Worm (Caenorhabditis elegans) whole organism, L1 larva: ENCODE measurements around the gene mob-4.

Experiments
- C04F5.9 ChIP-seq: sonication (generic microtip); optimal IDR thresholded peaks from 2 replicates; lab custom pipeline; 2016; ENCODE audit warnings: missing genetic modification characterization, missing compliant biosample characterization
- F16B12.6 ChIP-seq: fragments of 150-350 bp; optimal IDR thresholded peaks from 2 replicates; lab custom pipeline; 2014; ENCODE audit warnings: missing biosample characterization, missing genetic modification characterization
- Y116A8C.19 ChIP-seq: sonication (generic microtip); optimal IDR thresholded peaks from 2 replicates; lab custom pipeline; 2016; ENCODE audit warnings: missing compliant biosample characterization, missing genetic modification characterization, borderline replicate concordance
- aha-1 ChIP-seq: fragments of 150-350 bp; optimal IDR thresholded peaks from 2 replicates; lab custom pipeline; 2014; ENCODE audit warnings: missing biosample characterization, missing genetic modification characterization
- blmp-1 ChIP-seq: fragments of 150-350 bp; optimal IDR thresholded peaks from 2 replicates; lab custom pipeline; 2014; ENCODE audit warnings: missing biosample characterization, missing genetic modification characterization
- ceh-63 ChIP-seq: fragments of 200-800 bp; sonication (Bioruptor generic); optimal IDR thresholded peaks from 2 replicates; lab custom pipeline; 2018; ENCODE audit warnings: mild to moderate bottlenecking, missing genetic modification characterization, missing compliant biosample characterization
- ces-1 ChIP-seq: fragments of 150-350 bp; optimal IDR thresholded peaks from 2 replicates; lab custom pipeline; 2014; ENCODE audit warnings: missing biosample characterization, missing genetic modification reagents, missing genetic modification characterization
- dpl-1 ChIP-seq, 3 experiments: fragments of 150-350 bp in 2 of 3; sonication (generic microtip) in 1 of 3; optimal IDR thresholded peaks; 2 replicates each; lab custom pipeline; 2014 to 2017; ENCODE audit warnings: missing biosample characterization in 3 of 3, missing genetic modification characterization in 3 of 3, missing genetic modification reagents in 3 of 3
- efl-1 ChIP-seq, 4 experiments: fragments of 150-350 bp; optimal IDR thresholded peaks in 3 of 4; peaks in 1 of 4; 1 replicate in 1 of 4; 2 replicates in 3 of 4; lab custom pipeline; 2014; ENCODE audit warnings: missing biosample characterization in 2 of 4, missing genetic modification characterization in 2 of 4, missing genetic modification reagents in 2 of 4
- egl-27 ChIP-seq, 2 experiments: fragments of 150-350 bp in 1 of 2; sonication (generic microtip); optimal IDR thresholded peaks; 3 replicates each; lab custom pipeline; 2017 to 2018; ENCODE audit warnings: missing biosample characterization in 2 of 2, missing genetic modification characterization in 2 of 2, missing genetic modification reagents in 2 of 2
- fkh-10 ChIP-seq: sonication (generic microtip); optimal IDR thresholded peaks from 2 replicates; lab custom pipeline; 2017; ENCODE audit warnings: missing biosample characterization, missing genetic modification reagents, missing genetic modification characterization
- fkh-4 ChIP-seq: sonication (generic microtip); optimal IDR thresholded peaks from 2 replicates; lab custom pipeline; 2016; ENCODE audit warnings: missing compliant biosample characterization, missing genetic modification characterization, borderline replicate concordance
- fkh-8 ChIP-seq: sonication (generic microtip); optimal IDR thresholded peaks from 2 replicates; lab custom pipeline; 2016; ENCODE audit warnings: mild to moderate bottlenecking, missing genetic modification characterization, missing compliant biosample characterization
- grh-1 ChIP-seq: fragments of 200-800 bp; sonication (Bioruptor generic); IDR thresholded peaks from 2 replicates; pipeline ENCODE4 v1.3.6; 2022; ENCODE audit warnings: missing genetic modification reagents, missing genetic modification characterization, missing compliant biosample characterization
- isw-1 ChIP-seq: fragments of 200-800 bp; sonication (Bioruptor generic); IDR thresholded peaks from 2 replicates; pipeline ENCODE4 v1.3.6; 2022; ENCODE audit warnings: missing genetic modification characterization, missing compliant biosample characterization
- lin-14 ChIP-seq: fragments of 200-800 bp; sonication (Bioruptor generic); optimal IDR thresholded peaks from 2 replicates; lab custom pipeline; 2018; ENCODE audit warnings: mild to moderate bottlenecking, missing genetic modification characterization, moderate library complexity, missing compliant biosample characterization
- lin-35 ChIP-seq, 2 experiments: fragments of 150-350 bp; optimal IDR thresholded peaks; 2 replicates each; lab custom pipeline; 2014; ENCODE audit warnings: missing biosample characterization in 2 of 2, missing genetic modification characterization in 2 of 2, missing genetic modification reagents in 2 of 2
- lin-39 ChIP-seq: fragments of 150-350 bp; optimal IDR thresholded peaks from 2 replicates; lab custom pipeline; 2014; ENCODE audit warnings: missing biosample characterization, missing genetic modification reagents, missing genetic modification characterization
- lir-3 ChIP-seq: sonication (generic microtip); optimal IDR thresholded peaks from 2 replicates; lab custom pipeline; 2016; ENCODE audit warnings: mild to moderate bottlenecking, missing genetic modification characterization, moderate library complexity, missing compliant biosample characterization; ENCODE audit not compliant: poor library complexity
- lsy-2 ChIP-seq, 2 experiments: fragments of 150-350 bp; optimal IDR thresholded peaks; 2 replicates each; lab custom pipeline; 2014; ENCODE audit warnings: missing biosample characterization in 2 of 2, missing genetic modification characterization in 2 of 2
- mab-9 ChIP-seq: fragments of 200-800 bp; sonication (Bioruptor generic); IDR thresholded peaks from 2 replicates; pipeline ENCODE4 v1.3.6; 2022; ENCODE audit warnings: missing genetic modification reagents, missing genetic modification characterization, missing compliant biosample characterization
- mep-1 ChIP-seq: fragments of 150-350 bp; optimal IDR thresholded peaks from 2 replicates; lab custom pipeline; 2014; ENCODE audit warnings: missing biosample characterization, missing genetic modification characterization
- nhr-12 ChIP-seq: sonication (generic microtip); optimal IDR thresholded peaks from 2 replicates; lab custom pipeline; 2017; ENCODE audit warnings: missing biosample characterization, missing genetic modification characterization
- nhr-20 ChIP-seq: sonication (generic microtip); optimal IDR thresholded peaks from 2 replicates; lab custom pipeline; 2016; ENCODE audit warnings: mild to moderate bottlenecking, missing genetic modification characterization, missing compliant biosample characterization
- nhr-237 ChIP-seq: fragments of 150-350 bp; optimal IDR thresholded peaks from 2 replicates; lab custom pipeline; 2014; ENCODE audit warnings: missing biosample characterization, missing genetic modification characterization
- nhr-28 ChIP-seq: fragments of 150-350 bp; optimal IDR thresholded peaks from 2 replicates; lab custom pipeline; 2014; ENCODE audit warnings: missing biosample characterization, missing genetic modification characterization
- nhr-47 ChIP-seq: sonication (generic microtip); optimal IDR thresholded peaks from 2 replicates; lab custom pipeline; 2016; ENCODE audit warnings: mild to moderate bottlenecking, missing genetic modification characterization, moderate library complexity, missing compliant biosample characterization
- nhr-71 ChIP-seq: sonication (generic microtip); optimal IDR thresholded peaks from 2 replicates; lab custom pipeline; 2016; ENCODE audit warnings: mild to moderate bottlenecking, missing genetic modification characterization, moderate library complexity, missing compliant biosample characterization
- nhr-85 ChIP-seq: sonication (generic microtip); peaks from one replicate; lab custom pipeline; 2016; ENCODE audit warnings: missing genetic modification characterization, inconsistent platforms, missing compliant biosample characterization
- nhr-90 ChIP-seq: sonication (generic microtip); optimal IDR thresholded peaks from 2 replicates; lab custom pipeline; 2016; ENCODE audit warnings: mild to moderate bottlenecking, missing genetic modification characterization, missing compliant biosample characterization; ENCODE audit not compliant: poor library complexity
- pax-3 ChIP-seq: fragments of 200-800 bp; sonication (Bioruptor generic); optimal IDR thresholded peaks from 2 replicates; lab custom pipeline; 2018; ENCODE audit warnings: mild to moderate bottlenecking, missing genetic modification characterization, moderate library complexity, missing compliant biosample characterization
- rnt-1 ChIP-seq: sonication (generic microtip); optimal IDR thresholded peaks from 2 replicates; lab custom pipeline; 2016; ENCODE audit warnings: mild to moderate bottlenecking, missing genetic modification characterization, moderate library complexity, missing compliant biosample characterization
- skn-1 ChIP-seq: fragments of 150-350 bp; optimal IDR thresholded peaks from 2 replicates; lab custom pipeline; 2014; ENCODE audit warnings: missing biosample characterization, missing genetic modification characterization
- snpc-4 ChIP-seq: fragments of 150-350 bp; optimal IDR thresholded peaks from 2 replicates; lab custom pipeline; 2014; ENCODE audit warnings: missing biosample characterization, missing genetic modification characterization
- snu-23 ChIP-seq: sonication (generic microtip); optimal IDR thresholded peaks from 2 replicates; lab custom pipeline; 2016; ENCODE audit warnings: missing genetic modification characterization, missing compliant biosample characterization
- sox-4 ChIP-seq: sonication (generic microtip); optimal IDR thresholded peaks from 2 replicates; lab custom pipeline; 2016; ENCODE audit warnings: missing genetic modification characterization, missing compliant biosample characterization
- sptf-1 ChIP-seq: fragments of 150-350 bp; optimal IDR thresholded peaks from 2 replicates; lab custom pipeline; 2014; ENCODE audit warnings: missing biosample characterization, missing genetic modification characterization
- tbx-2 ChIP-seq: sonication (generic microtip); optimal IDR thresholded peaks from 2 replicates; lab custom pipeline; 2016; ENCODE audit warnings: missing genetic modification characterization, missing compliant biosample characterization
- tlp-1 ChIP-seq: fragments of 150-350 bp; optimal IDR thresholded peaks from 2 replicates; lab custom pipeline; 2014; ENCODE audit warnings: missing biosample characterization, missing genetic modification characterization
- unc-130 ChIP-seq: fragments of 150-350 bp; optimal IDR thresholded peaks from 2 replicates; lab custom pipeline; 2017; ENCODE audit warnings: missing biosample characterization, missing genetic modification characterization, inconsistent platforms
- unc-86 ChIP-seq: sonication (generic microtip); optimal IDR thresholded peaks from 2 replicates; lab custom pipeline; 2016; ENCODE audit warnings: missing genetic modification characterization, missing compliant biosample characterization
- unc-98 ChIP-seq: fragments of 200-800 bp; sonication (Bioruptor generic); IDR thresholded peaks from 2 replicates; pipeline ENCODE4 v1.3.6; 2022; ENCODE audit warnings: missing genetic modification characterization, missing compliant biosample characterization
- xbp-1 ChIP-seq: sonication (generic microtip); optimal IDR thresholded peaks from 2 replicates; lab custom pipeline; 2016; ENCODE audit warnings: missing genetic modification characterization, missing compliant biosample characterization
- ztf-11 ChIP-seq, 2 experiments: sonication (generic microtip); optimal IDR thresholded peaks; 2 replicates each; lab custom pipeline; 2016 to 2017; ENCODE audit warnings: missing genetic modification characterization in 2 of 2, missing biosample characterization in 1 of 2, missing compliant biosample characterization in 1 of 2
- ztf-4 ChIP-seq: fragments of 150-350 bp; optimal IDR thresholded peaks from 2 replicates; lab custom pipeline; 2014; ENCODE audit warnings: missing biosample characterization, missing genetic modification characterization

The mob-4 gene

ce11 chrIII:8242809-8243208 lies 17.9 kb downstream of the mob-4 start, which contains the start of gene C02F5.12:
Gene C02F5.12, minus strand, starts transcription at chrIII:8243029.
- TF ChIP-seq nhr-90 (tag; lab: Kevin White, UChicago), result peak; percentile 15
- TF ChIP-seq ztf-11 (tag; optimal IDR thresholded peaks at IDR 0.05; lab: Kevin White, UChicago), result no peak
- TF ChIP-seq snu-23 (GFP tag; lab: Kevin White, UChicago), result peak; percentile 39
- peak; percentile 46 for TF ChIP-seq nhr-85 (tag; lab: Kevin White, UChicago)
- peak; percentile 63 for TF ChIP-seq mep-1
- TF ChIP-seq lsy-2 (tag; optimal IDR thresholded peaks at IDR 0.05; lab: Kevin White, UChicago), result peak; percentile 11 to 32
- TF ChIP-seq nhr-20 (tag; lab: Kevin White, UChicago), result peak; percentile 60
- no peak for TF ChIP-seq lin-39 (tag; lab: Kevin White, UChicago)
- no peak for TF ChIP-seq nhr-237 (tag; lab: Kevin White, UChicago)
- TF ChIP-seq blmp-1, result peak; percentile 64
- TF ChIP-seq lir-3 (tag; lab: Kevin White, UChicago), result no peak
- no peak for TF ChIP-seq unc-130
- peak in 1 of 2 experiments; percentile 3 for TF ChIP-seq efl-1 (optimal IDR thresholded peaks at IDR 0.05; lab: Kevin White, UChicago)
- TF ChIP-seq efl-1 (GFP tag; optimal IDR thresholded peaks at IDR 0.05 in 1 of 2; lab: Kevin White, UChicago), result no peak
- peak; percentile 11 for TF ChIP-seq rnt-1 (tag; lab: Kevin White, UChicago)
- TF ChIP-seq lin-35 (GFP tag; optimal IDR thresholded peaks at IDR 0.05; lab: Kevin White, UChicago), result peak in 1 of 2 experiments; percentile 21
- TF ChIP-seq C04F5.9 (tag; lab: Kevin White, UChicago), result no peak
- peak; percentile 51 for TF ChIP-seq nhr-71
- TF ChIP-seq aha-1 (tag; lab: Kevin White, UChicago), result no peak
- TF ChIP-seq lin-14, result peak; percentile 32

- TF ChIP-seq unc-130 (peak; percentile 29), xbp-1 (no peak), rnt-1 (tag; lab: Kevin White, UChicago) (no peak), fkh-4 (no peak), isw-1 (GFP tag; lab: Robert Waterston, UW) (no peak), lsy-2 (tag; optimal IDR thresholded peaks at IDR 0.05; lab: Kevin White, UChicago) (peak; percentile 22 to 64), tbx-2 (tag; lab: Kevin White, UChicago) (no peak), snu-23 (GFP tag; lab: Kevin White, UChicago) (peak; percentile 23), F16B12.6 (tag; lab: Kevin White, UChicago) (peak; percentile 85), grh-1 (GFP tag; lab: Robert Waterston, UW) (no peak), efl-1 (optimal IDR thresholded peaks at IDR 0.05; lab: Kevin White, UChicago) (peak; percentile 42 to 56), efl-1 (GFP tag; optimal IDR thresholded peaks at IDR 0.05 in 1 of 2; lab: Kevin White, UChicago) (peak; percentile 44 to 72), ceh-63 (GFP tag; lab: Kevin White, UChicago) (no peak), egl-27 (tag; optimal IDR thresholded peaks at IDR 0.05; lab: Kevin White, UChicago) (no peak), skn-1 (tag; lab: Kevin White, UChicago) (peak; percentile 59), lin-35 (GFP tag; optimal IDR thresholded peaks at IDR 0.05; lab: Kevin White, UChicago) (peak; percentile 25 to 50), ztf-4 (tag; lab: Kevin White, UChicago) (no peak), Y116A8C.19 (no peak), nhr-47 (tag; lab: Kevin White, UChicago) (peak; percentile 0), nhr-71 (peak; percentile 24), dpl-1 (GFP tag; optimal IDR thresholded peaks at IDR 0.05; lab: Kevin White, UChicago) (peak in 2 of 3 experiments; percentile 37 to 40), mab-9 (GFP tag; lab: Robert Waterston, UW) (no peak), fkh-10 (no peak), unc-98 (GFP tag; lab: Robert Waterston, UW) (no peak)
Measured at ce11 chrIII:8244052-8244451, 19.2 kb downstream of the mob-4 start, which contains the start of the genes pbs-6 and cids-1. Gene pbs-6, minus strand, starts transcription at chrIII:8244092. Gene cids-1, plus strand, starts transcription at chrIII:8244445.

- no peak for TF ChIP-seq unc-86 (tag; lab: Kevin White, UChicago)
- no peak for TF ChIP-seq nhr-85 (tag; lab: Kevin White, UChicago)
- no peak for TF ChIP-seq nhr-28 (tag; lab: Kevin White, UChicago)
- no peak for TF ChIP-seq tbx-2 (tag; lab: Kevin White, UChicago)
- TF ChIP-seq tlp-1 (tag; lab: Kevin White, UChicago), result no peak
- TF ChIP-seq sox-4 (tag; lab: Kevin White, UChicago), result no peak
- no peak for TF ChIP-seq fkh-8
- TF ChIP-seq efl-1 (optimal IDR thresholded peaks at IDR 0.05; lab: Kevin White, UChicago), result no peak
- TF ChIP-seq efl-1 (GFP tag; optimal IDR thresholded peaks at IDR 0.05 in 1 of 2; lab: Kevin White, UChicago), result no peak
- no peak for TF ChIP-seq sptf-1
- no peak for TF ChIP-seq snpc-4 (tag; lab: Kevin White, UChicago)
- no peak for TF ChIP-seq C04F5.9 (tag; lab: Kevin White, UChicago)
- no peak for TF ChIP-seq lir-3 (tag; lab: Kevin White, UChicago)
- no peak for TF ChIP-seq ces-1 (GFP tag; lab: Kevin White, UChicago)
- no peak for TF ChIP-seq snu-23 (GFP tag; lab: Kevin White, UChicago)
- TF ChIP-seq nhr-47 (tag; lab: Kevin White, UChicago), result no peak
- no peak for TF ChIP-seq unc-130
- no peak for TF ChIP-seq fkh-4
- TF ChIP-seq pax-3, result no peak
- no peak for TF ChIP-seq nhr-12
Measured at ce11 chrIII:8245591-8245990, 20.7 kb downstream of the mob-4 start, which contains the start of gene C02F5.3. Gene C02F5.3, plus strand, starts transcription at chrIII:8245891.
